Worm (Caenorhabditis elegans) whole organism, L1 larva: ENCODE measurements around the gene dnj-2.
A peak's percentile ranks its signal among the peaks of the same experiment; 100 is the strongest.

Source experiments
- C04F5.9 ChIP-seq: sonication (generic microtip); optimal IDR thresholded peaks from 2 replicates; lab custom pipeline; 2016; ENCODE audit warnings: missing genetic modification characterization, missing compliant biosample characterization
- C16A3.4 ChIP-seq: fragments of 150-350 bp; optimal IDR thresholded peaks from 2 replicates; lab custom pipeline; 2014; ENCODE audit warnings: missing biosample characterization, missing genetic modification characterization
- aha-1 ChIP-seq: fragments of 150-350 bp; optimal IDR thresholded peaks from 2 replicates; lab custom pipeline; 2014; ENCODE audit warnings: missing biosample characterization, missing genetic modification characterization
- ama-1 ChIP-seq: fragments of 150-350 bp; optimal IDR thresholded peaks from 2 replicates; lab custom pipeline; 2014
- blmp-1 ChIP-seq: fragments of 150-350 bp; optimal IDR thresholded peaks from 2 replicates; lab custom pipeline; 2014; ENCODE audit warnings: missing biosample characterization, missing genetic modification characterization
- ceh-63 ChIP-seq: fragments of 200-800 bp; sonication (Bioruptor generic); optimal IDR thresholded peaks from 2 replicates; lab custom pipeline; 2018; ENCODE audit warnings: mild to moderate bottlenecking, missing genetic modification characterization, missing compliant biosample characterization
- ceh-8 ChIP-seq: fragments of 200-800 bp; sonication (Bioruptor generic); optimal IDR thresholded peaks from 2 replicates; lab custom pipeline; 2018; ENCODE audit warnings: mild to moderate bottlenecking, missing genetic modification characterization, moderate library complexity, missing compliant biosample characterization
- ceh-82 ChIP-seq, 3 experiments: fragments of 150-350 bp in 1 of 3; sonication (generic microtip) in 2 of 3; optimal IDR thresholded peaks; 2 replicates each; lab custom pipeline; 2014 to 2017; ENCODE audit warnings: missing biosample characterization in 3 of 3, missing genetic modification characterization in 3 of 3
- ces-1 ChIP-seq: fragments of 150-350 bp; optimal IDR thresholded peaks from 2 replicates; lab custom pipeline; 2014; ENCODE audit warnings: missing biosample characterization, missing genetic modification reagents, missing genetic modification characterization
- efl-1 ChIP-seq, 4 experiments: fragments of 150-350 bp; optimal IDR thresholded peaks in 3 of 4; peaks in 1 of 4; 1 replicate in 1 of 4; 2 replicates in 3 of 4; lab custom pipeline; 2014; ENCODE audit warnings: missing biosample characterization in 2 of 4, missing genetic modification characterization in 2 of 4, missing genetic modification reagents in 2 of 4
- egl-13 ChIP-seq: sonication (generic microtip); optimal IDR thresholded peaks from 2 replicates; lab custom pipeline; 2016; ENCODE audit warnings: missing genotype, missing genetic modification reagents, missing genetic modification characterization, missing compliant biosample characterization
- elt-2 ChIP-seq: sonication (generic microtip); optimal IDR thresholded peaks from 2 replicates; lab custom pipeline; 2016; ENCODE audit warnings: missing genetic modification characterization, mild to moderate bottlenecking, inconsistent platforms, missing compliant biosample characterization, missing genetic modification reagents
- elt-3 ChIP-seq, 6 experiments: fragments of 150-350 bp in 1 of 6; sonication (generic microtip); optimal IDR thresholded peaks; 2 replicates each; lab custom pipeline; 2017 to 2018; ENCODE audit warnings: missing biosample characterization in 6 of 6, missing genetic modification characterization in 6 of 6, inconsistent platforms in 1 of 6
- hlh-17 ChIP-seq: fragments of 200-800 bp; sonication (Bioruptor generic); optimal IDR thresholded peaks from 2 replicates; lab custom pipeline; 2018; ENCODE audit warnings: missing genetic modification characterization, mild to moderate bottlenecking, missing compliant biosample characterization, moderate library complexity, borderline replicate concordance
- lin-14 ChIP-seq: fragments of 200-800 bp; sonication (Bioruptor generic); optimal IDR thresholded peaks from 2 replicates; lab custom pipeline; 2018; ENCODE audit warnings: mild to moderate bottlenecking, missing genetic modification characterization, moderate library complexity, missing compliant biosample characterization
- lin-35 ChIP-seq, 2 experiments: fragments of 150-350 bp; optimal IDR thresholded peaks; 2 replicates each; lab custom pipeline; 2014; ENCODE audit warnings: missing biosample characterization in 2 of 2, missing genetic modification characterization in 2 of 2, missing genetic modification reagents in 2 of 2
- lsy-2 ChIP-seq, 2 experiments: fragments of 150-350 bp; optimal IDR thresholded peaks; 2 replicates each; lab custom pipeline; 2014; ENCODE audit warnings: missing biosample characterization in 2 of 2, missing genetic modification characterization in 2 of 2
- nhr-20 ChIP-seq: sonication (generic microtip); optimal IDR thresholded peaks from 2 replicates; lab custom pipeline; 2016; ENCODE audit warnings: mild to moderate bottlenecking, missing genetic modification characterization, missing compliant biosample characterization
- nhr-28 ChIP-seq: fragments of 150-350 bp; optimal IDR thresholded peaks from 2 replicates; lab custom pipeline; 2014; ENCODE audit warnings: missing biosample characterization, missing genetic modification characterization
- nhr-47 ChIP-seq: sonication (generic microtip); optimal IDR thresholded peaks from 2 replicates; lab custom pipeline; 2016; ENCODE audit warnings: mild to moderate bottlenecking, missing genetic modification characterization, moderate library complexity, missing compliant biosample characterization
- nhr-90 ChIP-seq: sonication (generic microtip); optimal IDR thresholded peaks from 2 replicates; lab custom pipeline; 2016; ENCODE audit warnings: mild to moderate bottlenecking, missing genetic modification characterization, missing compliant biosample characterization; ENCODE audit not compliant: poor library complexity
- pqm-1 ChIP-seq: sonication (generic microtip); optimal IDR thresholded peaks from 3 replicates; lab custom pipeline; 2017; ENCODE audit warnings: missing biosample characterization, missing genetic modification characterization
- skn-1 ChIP-seq: fragments of 150-350 bp; optimal IDR thresholded peaks from 2 replicates; lab custom pipeline; 2014; ENCODE audit warnings: missing biosample characterization, missing genetic modification characterization
- swsn-7 ChIP-seq: sonication (generic microtip); optimal IDR thresholded peaks from 2 replicates; lab custom pipeline; 2016; ENCODE audit warnings: missing genetic modification characterization, missing compliant biosample characterization
- tbx-2 ChIP-seq: sonication (generic microtip); optimal IDR thresholded peaks from 2 replicates; lab custom pipeline; 2016; ENCODE audit warnings: missing genetic modification characterization, missing compliant biosample characterization
- tlp-1 ChIP-seq: fragments of 150-350 bp; optimal IDR thresholded peaks from 2 replicates; lab custom pipeline; 2014; ENCODE audit warnings: missing biosample characterization, missing genetic modification characterization
- unc-30 ChIP-seq: sonication (generic microtip); optimal IDR thresholded peaks from 2 replicates; lab custom pipeline; 2017; ENCODE audit warnings: missing biosample characterization, missing genetic modification characterization
- unc-86 ChIP-seq: sonication (generic microtip); optimal IDR thresholded peaks from 2 replicates; lab custom pipeline; 2016; ENCODE audit warnings: missing genetic modification characterization, missing compliant biosample characterization
- unc-98 ChIP-seq: fragments of 200-800 bp; sonication (Bioruptor generic); IDR thresholded peaks from 2 replicates; pipeline ENCODE4 v1.3.6; 2022; ENCODE audit warnings: missing genetic modification characterization, missing compliant biosample characterization
- xbp-1 ChIP-seq: sonication (generic microtip); optimal IDR thresholded peaks from 2 replicates; lab custom pipeline; 2016; ENCODE audit warnings: missing genetic modification characterization, missing compliant biosample characterization
- ztf-11 ChIP-seq, 2 experiments: sonication (generic microtip); optimal IDR thresholded peaks; 2 replicates each; lab custom pipeline; 2016 to 2017; ENCODE audit warnings: missing genetic modification characterization in 2 of 2, missing biosample characterization in 1 of 2, missing compliant biosample characterization in 1 of 2
- ztf-4 ChIP-seq: fragments of 150-350 bp; optimal IDR thresholded peaks from 2 replicates; lab custom pipeline; 2014; ENCODE audit warnings: missing biosample characterization, missing genetic modification characterization

dnj-2 gene

DNA sequence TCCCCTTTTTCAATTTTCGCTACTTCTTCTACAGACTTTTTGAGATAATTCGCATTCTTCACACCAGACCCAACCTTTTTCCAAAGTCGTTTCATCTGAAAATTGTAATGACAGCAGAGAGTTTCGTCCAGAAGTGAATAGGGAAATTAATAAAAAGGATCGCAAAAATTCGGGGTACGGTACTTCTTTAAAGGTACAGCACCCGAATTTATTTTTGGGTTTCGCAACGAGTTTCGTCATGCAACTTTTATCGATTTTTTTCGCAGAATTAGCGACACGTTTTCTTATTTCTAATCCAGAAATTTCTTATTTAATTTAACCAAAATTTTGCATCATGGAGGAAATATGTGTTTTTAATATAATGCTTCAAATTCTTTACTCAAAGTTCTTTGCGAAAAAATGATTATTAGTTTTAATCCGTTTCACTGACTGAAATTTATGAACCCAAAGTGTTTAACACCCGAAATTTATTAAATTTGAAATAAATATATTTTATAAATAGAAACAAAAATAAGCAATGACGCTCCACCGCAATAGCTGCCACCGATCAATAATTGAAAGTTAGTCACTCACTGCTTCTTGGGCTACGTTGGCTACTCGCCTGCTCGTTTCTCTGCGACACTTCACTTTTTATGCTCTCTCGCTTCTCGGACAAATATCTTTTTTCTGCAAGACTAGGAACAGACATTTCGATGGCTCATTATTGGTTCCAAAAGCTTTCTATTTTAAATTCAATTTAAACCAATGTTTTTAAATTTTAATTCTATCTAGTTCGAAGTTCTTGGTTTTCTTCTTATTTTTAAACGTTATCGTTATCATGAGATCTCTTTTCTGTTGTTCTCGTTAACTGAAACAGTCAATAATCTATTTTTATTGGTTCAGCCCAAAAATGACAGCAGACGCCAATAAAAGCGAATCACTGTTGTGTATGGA lies 15.4 kb downstream of the dnj-2 start, which contains the start of the genes B0035.15 and dnj-1 (continued):
- TF ChIP-seq unc-98 (GFP tag; lab: Robert Waterston, UW) (no peak), lin-14 (GFP tag; lab: Kevin White, UChicago) (peak; percentile 78), ceh-8 (GFP tag; lab: Kevin White, UChicago) (no peak), xbp-1 (tag; lab: Kevin White, UChicago) (peak; percentile 61), ztf-4 (tag; lab: Kevin White, UChicago) (no peak), efl-1 (optimal IDR thresholded peaks at IDR 0.05; lab: Kevin White, UChicago) (peak; percentile 17 to 30), efl-1 (GFP tag; optimal IDR thresholded peaks at IDR 0.05 in 1 of 2; lab: Kevin White, UChicago) (peak; percentile 35 to 47), nhr-47 (tag; lab: Kevin White, UChicago) (no peak), ceh-82 (tag; optimal IDR thresholded peaks at IDR 0.05; lab: Kevin White, UChicago) (peak in 2 of 3 experiments; percentile 19 to 39)

DNA sequence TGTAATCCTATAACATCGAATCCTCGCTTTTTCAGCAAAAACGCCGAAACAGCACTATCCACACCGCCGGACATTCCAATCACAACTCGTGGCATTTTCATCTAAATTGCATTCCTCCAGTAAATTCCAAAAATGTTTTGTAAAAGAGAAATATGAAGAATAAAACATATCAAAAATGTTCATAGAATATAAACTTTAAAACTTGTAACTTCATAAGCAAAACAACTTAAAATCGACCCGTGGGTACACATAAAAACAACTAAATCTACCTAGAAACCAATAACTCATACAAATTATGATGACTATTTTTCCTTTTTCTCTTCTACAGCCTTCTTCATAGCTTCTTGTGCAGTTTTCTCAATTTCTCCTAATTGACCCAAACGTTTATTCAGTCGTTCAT lies 17.0 kb downstream of the dnj-2 start, which contains the start of gene mttu-1:
mttu-1 (minus strand) TSS at position 101 of the 400 bp plus-strand sequence.
- TF ChIP-seq skn-1 (tag; lab: Kevin White, UChicago) (no peak), swsn-7 (no peak), aha-1 (tag; lab: Kevin White, UChicago) (no peak), elt-3 (tag; optimal IDR thresholded peaks at IDR 0.05; lab: Kevin White, UChicago) (no peak), ama-1 (lab: Kevin White, UChicago) (no peak), unc-30 (tag; lab: Kevin White, UChicago) (no peak), nhr-28 (tag; lab: Kevin White, UChicago) (no peak), C04F5.9 (no peak), xbp-1 (tag; lab: Kevin White, UChicago) (no peak), elt-2 (tag; lab: Kevin White, UChicago) (no peak), lsy-2 (tag; optimal IDR thresholded peaks at IDR 0.05; lab: Kevin White, UChicago) (no peak), egl-13 (tag; lab: Kevin White, UChicago) (no peak), C16A3.4 (tag; lab: Kevin White, UChicago) (no peak), lin-35 (GFP tag; optimal IDR thresholded peaks at IDR 0.05; lab: Kevin White, UChicago) (no peak)

DNA sequence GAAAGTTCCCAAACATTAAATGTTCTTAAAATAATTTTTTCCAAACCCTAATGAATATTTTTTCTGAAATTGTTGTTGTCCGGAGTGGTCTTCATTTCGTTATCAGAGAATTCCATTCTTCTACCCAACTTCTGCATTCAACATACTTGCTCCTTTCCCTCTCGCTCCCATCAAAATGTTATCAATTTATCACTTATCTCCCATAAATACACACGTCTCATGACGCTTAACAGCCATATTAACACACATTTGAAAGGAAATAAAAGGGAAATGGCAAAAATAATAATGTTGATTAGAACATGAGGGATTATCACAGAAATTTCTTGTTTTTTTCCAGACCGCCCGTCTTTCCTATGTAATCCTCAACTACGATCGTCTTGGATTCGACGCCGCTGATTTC lies 24.8 kb downstream of the dnj-2 start:
- TF ChIP-seq lin-14 (GFP tag; lab: Kevin White, UChicago) (peak; percentile 6), lin-35 (GFP tag; optimal IDR thresholded peaks at IDR 0.05; lab: Kevin White, UChicago) (peak in 1 of 2 experiments; percentile 46), unc-86 (tag; lab: Kevin White, UChicago) (no peak), ceh-8 (GFP tag; lab: Kevin White, UChicago) (no peak), ceh-63 (GFP tag; lab: Kevin White, UChicago) (no peak), hlh-17 (GFP tag; lab: Kevin White, UChicago) (no peak), elt-2 (tag; lab: Kevin White, UChicago) (peak; percentile 91), ama-1 (lab: Kevin White, UChicago) (no peak), ces-1 (GFP tag; lab: Kevin White, UChicago) (no peak), pqm-1 (tag; lab: Kevin White, UChicago) (peak; percentile 83), nhr-90 (tag; lab: Kevin White, UChicago) (no peak), tbx-2 (tag; lab: Kevin White, UChicago) (no peak)
- TF ChIP-seq, all 84 proteins: peak for 4

DNA sequence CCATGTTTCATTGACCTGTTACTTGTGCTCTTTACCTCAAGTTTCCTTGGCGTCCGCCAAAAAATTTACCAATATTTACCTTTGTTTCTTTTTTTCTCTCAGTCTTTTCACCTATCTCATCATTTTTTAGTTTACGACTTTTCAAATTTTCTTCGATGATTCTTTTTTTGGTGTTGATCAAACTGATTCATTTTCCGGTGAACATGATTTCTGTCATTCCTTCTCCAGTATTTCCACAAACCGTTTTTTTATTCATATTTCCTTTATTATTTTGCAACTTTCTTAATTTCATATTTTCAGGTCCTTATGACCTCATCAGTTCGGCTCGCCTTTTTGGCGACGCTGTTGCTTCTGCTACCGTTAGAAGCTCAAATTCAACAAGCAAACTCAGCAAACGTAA lies 26.3 kb downstream of the dnj-2 start, which contains the start of gene F54D1.6:
F54D1.6 (plus strand) TSS at position 301 of the 400 bp plus-strand sequence.
- TF ChIP-seq blmp-1, result no peak
- TF ChIP-seq efl-1 (optimal IDR thresholded peaks at IDR 0.05; lab: Kevin White, UChicago), result no peak
- TF ChIP-seq efl-1 (GFP tag; optimal IDR thresholded peaks at IDR 0.05 in 1 of 2; lab: Kevin White, UChicago), result peak in 1 of 2 experiments; percentile 58
- no peak for TF ChIP-seq tlp-1 (tag; lab: Kevin White, UChicago)

DNA sequence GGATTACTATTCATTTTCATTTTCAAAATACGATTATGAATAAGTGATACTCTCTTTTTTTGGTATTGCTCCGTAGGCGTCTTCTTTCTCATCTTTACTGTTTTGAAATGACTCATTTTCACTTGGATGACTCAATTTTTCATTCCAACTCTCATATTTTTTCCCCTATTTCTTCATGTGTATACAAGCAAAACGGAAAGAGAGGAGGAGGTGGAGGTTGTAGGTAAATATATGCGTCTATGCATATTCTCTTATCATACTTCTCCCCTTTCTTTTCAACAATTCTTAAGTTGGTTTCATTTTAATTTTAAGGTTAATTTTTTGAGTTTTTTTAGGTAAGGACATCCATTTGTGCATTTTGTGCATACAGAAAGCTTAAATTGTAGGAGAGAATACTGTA lies 27.7 kb downstream of the dnj-2 start:
- TF ChIP-seq efl-1 (optimal IDR thresholded peaks at IDR 0.05; lab: Kevin White, UChicago) (no peak), efl-1 (GFP tag; optimal IDR thresholded peaks at IDR 0.05 in 1 of 2; lab: Kevin White, UChicago) (peak in 1 of 2 experiments; percentile 55), elt-2 (tag; lab: Kevin White, UChicago) (peak; percentile 3), nhr-20 (tag; lab: Kevin White, UChicago) (no peak), ztf-11 (tag; optimal IDR thresholded peaks at IDR 0.05; lab: Kevin White, UChicago) (no peak)
